Fruit fly (Drosophila melanogaster) whole organism, embryonic: ENCODE data around the gene AANATL7.
A peak's percentile ranks its signal among the peaks of the same experiment; 100 is the strongest.

ENCODE experiments used
- ATbp ChIP-seq: fragments of 200-800 bp; sonication (Bioruptor generic); optimal IDR thresholded peaks from 2 replicates; lab custom pipeline; 2017; ENCODE audit warnings: missing biosample characterization, mild to moderate bottlenecking, missing genetic modification characterization, missing genetic modification reagents
- Awh ChIP-seq: fragments of 200-800 bp; sonication (Bioruptor generic); IDR thresholded peaks from 2 replicates; pipeline ENCODE4, ENCODE4 v1.3.6; 2022; ENCODE audit warnings: missing biosample characterization, missing genetic modification characterization
- Bteb2 ChIP-seq: fragments of 200-800 bp; sonication (Bioruptor generic); optimal IDR thresholded peaks from 2 replicates; lab custom pipeline; 2016; ENCODE audit warnings: missing biosample characterization, missing genetic modification characterization
- CG1024 ChIP-seq: fragments of 200-800 bp; sonication (Bioruptor generic); IDR thresholded peaks from 2 replicates; pipeline ENCODE4 v1.3.6; 2022; ENCODE audit warnings: missing biosample characterization, missing genetic modification characterization
- CG11093 ChIP-seq: fragments of 200-800 bp; sonication (Bioruptor generic); IDR thresholded peaks from 3 replicates; pipeline ENCODE4 v1.3.6; 2022; ENCODE audit warnings: missing biosample characterization, missing genetic modification characterization
- CG11247 ChIP-seq: fragments of 200-800 bp; sonication (Bioruptor generic); IDR thresholded peaks from 2 replicates; pipeline ENCODE4 v1.3.6; 2022; ENCODE audit warnings: missing biosample characterization, missing genetic modification characterization
- CG11696 ChIP-seq: fragments of 200-800 bp; sonication (Bioruptor generic); IDR thresholded peaks from 2 replicates; pipeline ENCODE4 v1.3.6; 2022; ENCODE audit warnings: missing biosample characterization, missing genetic modification characterization
- CG11723 ChIP-seq: fragments of 200-800 bp; sonication (Bioruptor generic); optimal IDR thresholded peaks from 2 replicates; lab custom pipeline; 2017; ENCODE audit warnings: missing biosample characterization, mild to moderate bottlenecking, missing genetic modification characterization
- CG12769 ChIP-seq: fragments of 200-800 bp; sonication (Bioruptor generic); optimal IDR thresholded peaks from 2 replicates; lab custom pipeline; 2019; ENCODE audit warnings: missing biosample characterization, mild to moderate bottlenecking, missing genetic modification characterization, moderate library complexity
- CG14965 ChIP-seq: fragments of 200-800 bp; sonication (Bioruptor generic); optimal IDR thresholded peaks from 2 replicates; lab custom pipeline; 2016; ENCODE audit warnings: missing biosample characterization, missing genetic modification characterization, borderline replicate concordance
- CG15514 ChIP-seq: fragments of 200-800 bp; sonication (Bioruptor generic); optimal IDR thresholded peaks from 3 replicates; lab custom pipeline; 2017; ENCODE audit warnings: missing biosample characterization, missing genetic modification characterization, mild to moderate bottlenecking, moderate library complexity, missing genetic modification reagents
- CG1602 ChIP-seq: fragments of 200-800 bp; sonication (Bioruptor generic); optimal IDR thresholded peaks from 3 replicates; lab custom pipeline; 2016; ENCODE audit warnings: missing biosample characterization, missing genetic modification characterization
- CG18619 ChIP-seq: fragments of 200-800 bp; sonication (Bioruptor generic); optimal IDR thresholded peaks from 3 replicates; lab custom pipeline; 2017; ENCODE audit warnings: missing biosample characterization, mild to moderate bottlenecking, missing genetic modification characterization
- CG30403 ChIP-seq: fragments of 200-800 bp; sonication (Bioruptor generic); optimal IDR thresholded peaks from 3 replicates; lab custom pipeline; 2016; ENCODE audit warnings: missing biosample characterization, missing genetic modification characterization
- CG3847 ChIP-seq: fragments of 200-800 bp; sonication (Bioruptor generic); IDR thresholded peaks from 2 replicates; pipeline ENCODE4 v1.3.6; 2022; ENCODE audit warnings: missing biosample characterization, missing genetic modification characterization
- CG42726 ChIP-seq: fragments of 200-800 bp; sonication (Bioruptor generic); IDR thresholded peaks from 2 replicates; pipeline ENCODE4 v1.3.6; 2022; ENCODE audit warnings: missing biosample characterization, missing genetic modification characterization; ENCODE audit not compliant: partially characterized antibody
- CG5180 ChIP-seq: fragments of 200-800 bp; sonication (Bioruptor generic); optimal IDR thresholded peaks from 3 replicates; lab custom pipeline; 2017; ENCODE audit warnings: missing biosample characterization, missing genetic modification characterization, mild to moderate bottlenecking, moderate library complexity, missing genetic modification reagents
- CG5245 ChIP-seq: fragments of 200-800 bp; sonication (Bioruptor generic); optimal IDR thresholded peaks from 3 replicates; lab custom pipeline; 2016; ENCODE audit warnings: missing biosample characterization, missing genetic modification characterization
- CG8765 ChIP-seq: fragments of 200-800 bp; sonication (Bioruptor generic); IDR thresholded peaks from 2 replicates; pipeline ENCODE4 v1.3.6; 2022; ENCODE audit warnings: missing biosample characterization, missing genetic modification characterization
- CHES-1-like ChIP-seq: fragments of 200-800 bp; sonication (Bioruptor generic); optimal IDR thresholded peaks from 2 replicates; lab custom pipeline; 2016; ENCODE audit warnings: missing biosample characterization, missing genetic modification characterization
- Chrac-16 ChIP-seq: fragments of 200-800 bp; sonication (Bioruptor generic); optimal IDR thresholded peaks from 3 replicates; lab custom pipeline; 2016; ENCODE audit warnings: missing biosample characterization, missing genetic modification characterization
- Doc3 ChIP-seq: fragments of 200-800 bp; sonication (Bioruptor generic); IDR thresholded peaks from 3 replicates; pipeline ENCODE4 v1.3.6; 2022; ENCODE audit warnings: missing biosample characterization, missing genetic modification characterization; ENCODE audit not compliant: partially characterized antibody
- HLH54F ChIP-seq: fragments of 200-800 bp; sonication (Bioruptor generic); optimal IDR thresholded peaks from 3 replicates; lab custom pipeline; 2016; ENCODE audit warnings: missing biosample characterization, missing genetic modification characterization
- Hr51 ChIP-seq, 2 experiments: fragments of 200-800 bp; sonication (Bioruptor generic); optimal IDR thresholded peaks; 2 replicates in 1 of 2; 3 replicates in 1 of 2; lab custom pipeline; 2016 to 2018; ENCODE audit warnings: missing biosample characterization in 2 of 2, missing genetic modification characterization in 2 of 2, mild to moderate bottlenecking in 1 of 2, moderate library complexity in 1 of 2
- MBD-R2 ChIP-seq: fragments of 200-800 bp; sonication (Bioruptor generic); IDR thresholded peaks from 2 replicates; pipeline ENCODE4 v1.3.6; 2022; ENCODE audit warnings: missing biosample characterization, missing genetic modification characterization
- Myb ChIP-seq: fragments of 200-800 bp; sonication (Bioruptor generic); optimal IDR thresholded peaks from 2 replicates; lab custom pipeline; 2016; ENCODE audit warnings: missing biosample characterization, missing genetic modification characterization
- NC2β ChIP-seq: fragments of 200-800 bp; sonication (Bioruptor generic); optimal IDR thresholded peaks from 2 replicates; lab custom pipeline; 2016; ENCODE audit warnings: missing biosample characterization, missing genetic modification characterization
- Neu2 ChIP-seq: fragments of 200-800 bp; sonication (Bioruptor generic); optimal IDR thresholded peaks from 3 replicates; lab custom pipeline; 2016; ENCODE audit warnings: missing biosample characterization, missing genetic modification characterization, borderline replicate concordance
- Trl ChIP-seq, 3 experiments: fragments of >200 bp in 2 of 3; fragments of 200-800 bp in 1 of 3; sonication (Bioruptor generic) in 1 of 3; optimal IDR thresholded peaks; 2 replicates in 1 of 3; 3 replicates in 2 of 3; lab custom pipeline; 2016 to 2017; ENCODE audit warnings: missing biosample characterization in 1 of 3, missing genetic modification characterization in 1 of 3
- ac ChIP-seq: fragments of 200-800 bp; sonication (Bioruptor generic); optimal IDR thresholded peaks from 3 replicates; lab custom pipeline; 2017; ENCODE audit warnings: missing biosample characterization, mild to moderate bottlenecking, missing genetic modification characterization
- fd64A ChIP-seq: fragments of 200-800 bp; sonication (Bioruptor generic); optimal IDR thresholded peaks from 3 replicates; lab custom pipeline; 2018; ENCODE audit warnings: missing biosample characterization, mild to moderate bottlenecking, missing genetic modification characterization
- fru ChIP-seq: fragments of >200 bp; optimal IDR thresholded peaks from 2 replicates; lab custom pipeline; 2017
- gcm2 ChIP-seq: fragments of 200-800 bp; sonication (Bioruptor generic); optimal IDR thresholded peaks from 2 replicates; lab custom pipeline; 2016; ENCODE audit warnings: missing biosample characterization, missing genetic modification characterization
- h ChIP-seq: fragments of >200 bp; optimal IDR thresholded peaks from 2 replicates; lab custom pipeline; 2017
- knrl ChIP-seq: fragments of 200-800 bp; sonication (Bioruptor generic); IDR thresholded peaks from 3 replicates; pipeline ENCODE4 v1.3.6; 2022; ENCODE audit warnings: missing biosample characterization, missing genetic modification characterization; ENCODE audit not compliant: partially characterized antibody
- lab ChIP-seq: fragments of 200-800 bp; sonication (Bioruptor generic); optimal IDR thresholded peaks from 3 replicates; lab custom pipeline; 2017; ENCODE audit warnings: missing biosample characterization, missing genetic modification characterization, mild to moderate bottlenecking, moderate library complexity, missing genetic modification reagents
- luna ChIP-seq: fragments of 200-800 bp; sonication (Bioruptor generic); optimal IDR thresholded peaks from 2 replicates; lab custom pipeline; 2016; ENCODE audit warnings: missing biosample characterization, missing genetic modification characterization
- nom ChIP-seq: fragments of 200-800 bp; sonication (Bioruptor generic); optimal IDR thresholded peaks from 2 replicates; lab custom pipeline; 2017; ENCODE audit warnings: missing biosample characterization, missing genetic modification characterization, mild to moderate bottlenecking, moderate library complexity, missing genetic modification reagents
- pho ChIP-seq: fragments of 200-800 bp; sonication (Bioruptor generic); optimal IDR thresholded peaks from 2 replicates; lab custom pipeline; 2016; ENCODE audit warnings: missing biosample characterization, missing genetic modification characterization
- pros ChIP-seq: fragments of 200-800 bp; sonication (Bioruptor generic); optimal IDR thresholded peaks from 3 replicates; lab custom pipeline; 2019; ENCODE audit warnings: missing biosample characterization, mild to moderate bottlenecking, missing genetic modification characterization, moderate library complexity
- psq ChIP-seq: fragments of 200-800 bp; sonication (Bioruptor generic); optimal IDR thresholded peaks from 2 replicates; lab custom pipeline; 2017; ENCODE audit warnings: missing biosample characterization, missing genetic modification characterization
- ranshi ChIP-seq: fragments of 200-800 bp; sonication (Bioruptor generic); IDR thresholded peaks from 2 replicates; pipeline ENCODE4 v1.3.6; 2022; ENCODE audit warnings: missing biosample characterization, missing genetic modification characterization
- repo ChIP-seq: fragments of 200-800 bp; sonication (Bioruptor generic); optimal IDR thresholded peaks from 2 replicates; lab custom pipeline; 2016; ENCODE audit warnings: missing biosample characterization, missing genetic modification characterization
- run ChIP-seq: fragments of 200-800 bp; sonication (Bioruptor generic); optimal IDR thresholded peaks from 3 replicates; lab custom pipeline; 2018; ENCODE audit warnings: missing biosample characterization, mild to moderate bottlenecking, missing genetic modification characterization
- sima ChIP-seq: fragments of 200-800 bp; sonication (Bioruptor generic); optimal IDR thresholded peaks from 2 replicates; lab custom pipeline; 2016; ENCODE audit warnings: missing biosample characterization, missing genetic modification characterization
- slou ChIP-seq: fragments of 200-800 bp; sonication (Bioruptor generic); optimal IDR thresholded peaks from 3 replicates; lab custom pipeline; 2016; ENCODE audit warnings: missing biosample characterization, missing genetic modification characterization
- tgo ChIP-seq: fragments of 200-800 bp; sonication (Bioruptor generic); IDR thresholded peaks from 3 replicates; pipeline ENCODE4 v1.3.6; 2022; ENCODE audit warnings: missing biosample characterization, missing genetic modification characterization
- trem ChIP-seq: fragments of 200-800 bp; optimal IDR thresholded peaks from 3 replicates; lab custom pipeline; 2019; ENCODE audit warnings: missing biosample characterization, mild to moderate bottlenecking, missing genetic modification characterization, moderate library complexity
- tup ChIP-seq: fragments of 200-800 bp; sonication (Bioruptor generic); optimal IDR thresholded peaks from 2 replicates; lab custom pipeline; 2016; ENCODE audit warnings: missing biosample characterization, mild to moderate bottlenecking, missing genetic modification characterization, moderate library complexity
- wor ChIP-seq: fragments of 200-800 bp; sonication (Bioruptor generic); IDR thresholded peaks from 2 replicates; pipeline ENCODE4 v1.3.6; 2022; ENCODE audit warnings: missing biosample characterization, missing genetic modification characterization

Gene AANATL7

dm6 chrX:2533843-2534473, 46.8 kb upstream of the AANATL7 start (continued):
- TF ChIP-seq h (lab: Kevin White, UChicago) (no peak), Myb (GFP tag; lab: Kevin White, UChicago) (peak; percentile 36), luna (no peak), sima (GFP tag; lab: Kevin White, UChicago) (no peak), pros (GFP tag; lab: Kevin White, UChicago) (no peak), ac (GFP tag; lab: Kevin White, UChicago) (no peak), psq (GFP tag; lab: Kevin White, UChicago) (no peak), Awh (GFP tag; lab: Robert Waterston, UW) (0 out of 2 replicates have a peak, but pooled peaks have one; percentile 27), run (no peak), Neu2 (no peak), repo (GFP tag; lab: Kevin White, UChicago) (peak; percentile 39), CG11247 (GFP tag; lab: Robert Waterston, UW) (peak; percentile 32; the same call in 1 of the 2 replicates), CG18619 (GFP tag; lab: Kevin White, UChicago) (peak; percentile 32), trem (tag; lab: Kevin White, UChicago) (no peak), Bteb2 (peak; percentile 27), CG30403 (peak; percentile 59), Trl (optimal IDR thresholded peaks at IDR 0.05; lab: Kevin White, UChicago) (no peak), Trl (GFP tag; optimal IDR thresholded peaks at IDR 0.05; lab: Kevin White, UChicago) (peak; percentile 38), HLH54F (GFP tag; lab: Kevin White, UChicago) (peak; percentile 30), MBD-R2 (GFP tag; lab: Robert Waterston, UW) (peak; percentile 31; the same call in 1 of the 2 replicates), wor (no peak), Chrac-16 (peak; percentile 3), CG11696 (GFP tag; lab: Robert Waterston, UW) (peak; percentile 65), fd64A (GFP tag; lab: Kevin White, UChicago) (no peak), CG14965 (GFP tag; lab: Kevin White, UChicago) (no peak), CG5245 (GFP tag; lab: Kevin White, UChicago) (peak; percentile 34), fru (lab: Kevin White, UChicago) (no peak), tgo (GFP tag; lab: Robert Waterston, UW) (peak; percentile 71; the same call in 2 of the 3 replicates), CG8765 (no peak), CHES-1-like (GFP tag; lab: Kevin White, UChicago) (peak; percentile 8), gcm2 (GFP tag; lab: Kevin White, UChicago) (no peak), ATbp (no peak), CG11093 (GFP tag; lab: Robert Waterston, UW) (peak; percentile 43; the same call in 1 of the 3 replicates), knrl (GFP tag; lab: Robert Waterston, UW) (no peak), CG1024 (peak; percentile 54), pho (GFP tag; lab: Kevin White, UChicago) (peak; percentile 34), ranshi (GFP tag; lab: Robert Waterston, UW) (peak; percentile 70; the same call in 1 of the 2 replicates), CG42726 (GFP tag; lab: Robert Waterston, UW) (no peak), CG3847 (GFP tag; lab: Robert Waterston, UW) (peak; percentile 64), Hr51 (GFP tag; optimal IDR thresholded peaks at IDR 0.05; lab: Kevin White, UChicago) (peak in 1 of 2 experiments; percentile 66), NC2β (GFP tag; lab: Kevin White, UChicago) (no peak), nom (GFP tag; lab: Kevin White, UChicago) (peak; percentile 26), slou (GFP tag; lab: Kevin White, UChicago) (no peak), CG11723 (no peak), CG12769 (tag; lab: Kevin White, UChicago) (peak; percentile 86), CG5180 (GFP tag; lab: Kevin White, UChicago) (peak; percentile 12), tup (GFP tag; lab: Kevin White, UChicago) (no peak), lab (GFP tag; lab: Kevin White, UChicago) (peak; percentile 82), Doc3 (no peak), CG1602 (GFP tag; lab: Kevin White, UChicago) (no peak), CG15514 (GFP tag; lab: Kevin White, UChicago) (peak; percentile 43)
